Worm (Caenorhabditis elegans) whole organism, mixed stage, embryonic: ENCODE measurements around the gene dhs-11.

Source experiments
- bed-3 ChIP-seq: fragments of 200-800 bp; sonication (Bioruptor generic); optimal IDR thresholded peaks from 3 replicates; lab custom pipeline; 2018; ENCODE audit warnings: mild to moderate bottlenecking, missing genetic modification characterization, moderate library complexity, missing compliant biosample characterization
- blmp-1 ChIP-seq: fragments of 150-350 bp; optimal IDR thresholded peaks from 2 replicates; lab custom pipeline; 2014; ENCODE audit warnings: missing biosample characterization, missing genetic modification characterization
- ceh-39 ChIP-seq: fragments of 150-350 bp; optimal IDR thresholded peaks from 2 replicates; lab custom pipeline; 2014; ENCODE audit warnings: missing biosample characterization, missing genetic modification characterization
- ceh-43 ChIP-seq: fragments of 200-800 bp; sonication (Bioruptor generic); optimal IDR thresholded peaks from 2 replicates; lab custom pipeline; 2018; ENCODE audit warnings: mild to moderate bottlenecking, missing genetic modification characterization, moderate library complexity, missing compliant biosample characterization
- ceh-83 ChIP-seq: fragments of 200-800 bp; sonication (Bioruptor generic); optimal IDR thresholded peaks from 2 replicates; lab custom pipeline; 2018; ENCODE audit warnings: mild to moderate bottlenecking, missing genetic modification characterization, missing compliant biosample characterization
- ces-1 ChIP-seq: fragments of 150-350 bp; optimal IDR thresholded peaks from 2 replicates; lab custom pipeline; 2014; ENCODE audit warnings: missing biosample characterization, missing genetic modification reagents, missing genetic modification characterization
- cnd-1 ChIP-seq: fragments of 200-800 bp; sonication (Bioruptor generic); optimal IDR thresholded peaks from 2 replicates; lab custom pipeline; 2018; ENCODE audit warnings: mild to moderate bottlenecking, missing genetic modification characterization, missing compliant biosample characterization
- drap-1 ChIP-seq: fragments of 200-800 bp; sonication (Bioruptor generic); optimal IDR thresholded peaks from 3 replicates; lab custom pipeline; 2018; ENCODE audit warnings: mild to moderate bottlenecking, missing genetic modification characterization, missing compliant biosample characterization
- elt-1 ChIP-seq: sonication (generic microtip); optimal IDR thresholded peaks from 2 replicates; lab custom pipeline; 2017; ENCODE audit warnings: missing genetic modification characterization, mild to moderate bottlenecking, missing compliant biosample characterization, antibody characterized with exemption, moderate library complexity, borderline replicate concordance; ENCODE audit not compliant: insufficient read depth
- flh-1 ChIP-seq: fragments of 200-800 bp; sonication (Bioruptor generic); optimal IDR thresholded peaks from 2 replicates; lab custom pipeline; 2018; ENCODE audit warnings: mild to moderate bottlenecking, missing genetic modification characterization, moderate library complexity, missing compliant biosample characterization
- ham-2 ChIP-seq: fragments of 200-800 bp; sonication (Bioruptor generic); optimal IDR thresholded peaks from 2 replicates; lab custom pipeline; 2018; ENCODE audit warnings: mild to moderate bottlenecking, missing genetic modification characterization, missing compliant biosample characterization
- hlh-1 ChIP-seq: fragments of 150-350 bp; optimal IDR thresholded peaks from 2 replicates; lab custom pipeline; 2014; ENCODE audit warnings: missing biosample characterization, missing genetic modification reagents, missing genetic modification characterization
- lin-13 ChIP-seq: fragments of 150-350 bp; optimal IDR thresholded peaks from 2 replicates; lab custom pipeline; 2014; ENCODE audit warnings: missing biosample characterization, missing genetic modification characterization
- lin-32 ChIP-seq: fragments of 200-800 bp; sonication (Bioruptor generic); optimal IDR thresholded peaks from 2 replicates; lab custom pipeline; 2018; ENCODE audit warnings: mild to moderate bottlenecking, missing genetic modification characterization, missing compliant biosample characterization
- lsy-2 ChIP-seq: fragments of 150-350 bp; optimal IDR thresholded peaks from 2 replicates; lab custom pipeline; 2014; ENCODE audit warnings: missing biosample characterization, missing genetic modification characterization
- mab-5 ChIP-seq: fragments of 150-350 bp; optimal IDR thresholded peaks from 2 replicates; lab custom pipeline; 2014; ENCODE audit warnings: missing biosample characterization, missing genetic modification characterization
- mep-1 ChIP-seq: fragments of 150-350 bp; optimal IDR thresholded peaks from 2 replicates; lab custom pipeline; 2017; ENCODE audit warnings: missing biosample characterization, missing genetic modification reagents, missing genetic modification characterization, inconsistent platforms
- mls-2 ChIP-seq: sonication (generic microtip); optimal IDR thresholded peaks from 2 replicates; lab custom pipeline; 2016; ENCODE audit warnings: mild to moderate bottlenecking, missing genetic modification characterization, moderate library complexity, missing compliant biosample characterization
- nhr-12 ChIP-seq: fragments of 150-350 bp; optimal IDR thresholded peaks from 2 replicates; lab custom pipeline; 2014; ENCODE audit warnings: missing biosample characterization, missing genetic modification characterization
- nhr-2 ChIP-seq: fragments of 150-350 bp; optimal IDR thresholded peaks from 2 replicates; lab custom pipeline; 2014; ENCODE audit warnings: missing biosample characterization, missing genetic modification characterization
- nhr-28 ChIP-seq: fragments of 150-350 bp; optimal IDR thresholded peaks from 2 replicates; lab custom pipeline; 2014; ENCODE audit warnings: missing biosample characterization, missing genetic modification characterization
- nhr-76 ChIP-seq: sonication (generic microtip); optimal IDR thresholded peaks from 2 replicates; lab custom pipeline; 2017; ENCODE audit warnings: missing biosample characterization, missing genetic modification characterization
- snpc-4 ChIP-seq: fragments of 150-350 bp; optimal IDR thresholded peaks from 2 replicates; lab custom pipeline; 2014; ENCODE audit warnings: missing biosample characterization, missing genetic modification characterization
- sptf-1 ChIP-seq: sonication (generic microtip); optimal IDR thresholded peaks from 2 replicates; lab custom pipeline; 2017; ENCODE audit warnings: mild to moderate bottlenecking, missing genetic modification characterization, moderate library complexity, missing compliant biosample characterization
- tbx-8 ChIP-seq: fragments of 200-800 bp; sonication (Bioruptor generic); optimal IDR thresholded peaks from 2 replicates; lab custom pipeline; 2018; ENCODE audit warnings: mild to moderate bottlenecking, missing genetic modification characterization, moderate library complexity, missing compliant biosample characterization
- unc-120 ChIP-seq: sonication (generic microtip); optimal IDR thresholded peaks from 2 replicates; lab custom pipeline; 2017; ENCODE audit warnings: missing genetic modification characterization, missing compliant biosample characterization; ENCODE audit not compliant: poor library complexity, severe bottlenecking
- unc-39 ChIP-seq: fragments of 150-350 bp; optimal IDR thresholded peaks from 2 replicates; lab custom pipeline; 2014; ENCODE audit warnings: missing biosample characterization, missing genetic modification characterization
- unc-62 ChIP-seq: fragments of 150-350 bp; optimal IDR thresholded peaks from 2 replicates; lab custom pipeline; 2014; ENCODE audit warnings: missing biosample characterization, missing genetic modification reagents, missing genetic modification characterization
- zip-8 ChIP-seq: fragments of 150-350 bp; optimal IDR thresholded peaks from 2 replicates; lab custom pipeline; 2014; ENCODE audit warnings: missing biosample characterization, missing genetic modification characterization

dhs-11 gene

ce11 chrIII:10642781-10643180, at the start of gene dhs-11, which contains the start of gene orc-1:
dhs-11 (minus strand) TSS chrIII:10642865.
orc-1 (plus strand) TSS chrIII:10643129.
- TF ChIP-seq bed-3 (GFP tag; lab: Kevin White, UChicago), result no peak
- peak; percentile 97 for TF ChIP-seq lsy-2
- no peak for TF ChIP-seq flh-1 (GFP tag; lab: Kevin White, UChicago)
- TF ChIP-seq mls-2 (tag; lab: Kevin White, UChicago), result no peak
- no peak for TF ChIP-seq ces-1 (GFP tag; lab: Kevin White, UChicago)
- TF ChIP-seq mep-1 (tag; lab: Kevin White, UChicago), result peak; percentile 58
- peak; percentile 25 for TF ChIP-seq sptf-1
- peak; percentile 15 for TF ChIP-seq lin-13

ce11 chrIII:10691019-10691418, 48.4 kb upstream of the dhs-11 start, which contains the start of gene Y39A1A.17:
Y39A1A.17 (minus strand) TSS chrIII:10691119.
- no peak for TF ChIP-seq ceh-39
- no peak for TF ChIP-seq tbx-8 (GFP tag; lab: Kevin White, UChicago)

ce11 chrIII:10689057-10689456, 46.4 kb upstream of the dhs-11 start, which contains the start of gene Y39A1A.31:
Y39A1A.31 (minus strand) TSS chrIII:10689157.
- TF ChIP-seq bed-3 (GFP tag; lab: Kevin White, UChicago), result no peak
- no peak for TF ChIP-seq unc-120
- no peak for TF ChIP-seq snpc-4 (tag; lab: Kevin White, UChicago)
- no peak for TF ChIP-seq cnd-1 (tag; lab: Kevin White, UChicago)
- no peak for TF ChIP-seq mls-2 (tag; lab: Kevin White, UChicago)
- no peak for TF ChIP-seq nhr-76 (tag; lab: Kevin White, UChicago)
- TF ChIP-seq elt-1, result no peak
- TF ChIP-seq nhr-28 (tag; lab: Kevin White, UChicago), result no peak
- TF ChIP-seq nhr-12 (tag; lab: Kevin White, UChicago), result no peak
- no peak for TF ChIP-seq lsy-2
- TF ChIP-seq flh-1 (GFP tag; lab: Kevin White, UChicago), result no peak
- no peak for TF ChIP-seq blmp-1 (tag; lab: Kevin White, UChicago)
- no peak for TF ChIP-seq ceh-39
- TF ChIP-seq ceh-43 (GFP tag; lab: Kevin White, UChicago), result no peak
- no peak for TF ChIP-seq ceh-83 (GFP tag; lab: Kevin White, UChicago)
- no peak for TF ChIP-seq drap-1 (GFP tag; lab: Kevin White, UChicago)
- TF ChIP-seq ham-2 (GFP tag; lab: Kevin White, UChicago), result no peak

ce11 chrIII:10678971-10679370, 36.3 kb upstream of the dhs-11 start, which contains the start of gene Y39A1A.16:
Y39A1A.16 (plus strand) TSS chrIII:10679271.
- TF ChIP-seq unc-120 (no peak), ces-1 (GFP tag; lab: Kevin White, UChicago) (no peak), nhr-2 (no peak), unc-39 (tag; lab: Kevin White, UChicago) (no peak), hlh-1 (tag; lab: Kevin White, UChicago) (no peak), mab-5 (no peak), lsy-2 (no peak), bed-3 (GFP tag; lab: Kevin White, UChicago) (no peak), ceh-39 (no peak)

ce11 chrIII:10671894-10672293, 29.2 kb upstream of the dhs-11 start:
- TF ChIP-seq elt-1 (no peak), unc-39 (tag; lab: Kevin White, UChicago) (no peak), nhr-76 (tag; lab: Kevin White, UChicago) (no peak), unc-62 (GFP tag; lab: Kevin White, UChicago) (no peak), lin-13 (no peak), drap-1 (GFP tag; lab: Kevin White, UChicago) (no peak), lsy-2 (no peak), lin-32 (GFP tag; lab: Kevin White, UChicago) (no peak), ceh-83 (GFP tag; lab: Kevin White, UChicago) (peak; percentile 42), nhr-12 (tag; lab: Kevin White, UChicago) (no peak), snpc-4 (tag; lab: Kevin White, UChicago) (no peak), blmp-1 (tag; lab: Kevin White, UChicago) (peak; percentile 70), ces-1 (GFP tag; lab: Kevin White, UChicago) (no peak), flh-1 (GFP tag; lab: Kevin White, UChicago) (no peak), zip-8 (no peak), ham-2 (GFP tag; lab: Kevin White, UChicago) (peak; percentile 10)

- TF ChIP-seq unc-62 (GFP tag; lab: Kevin White, UChicago) (no peak), hlh-1 (tag; lab: Kevin White, UChicago) (peak; percentile 96)
Measured at ce11 chrIII:10666640-10667039, 24.0 kb upstream of the dhs-11 start.
